Fruit fly (Drosophila melanogaster) whole organism: ENCODE data around the gene Tie.

Experiments used
- EcR ChIP-seq, 2 experiments: fragments of >200 bp; optimal IDR thresholded peaks; 2 replicates each; lab custom pipeline; 2017; ENCODE audit warnings: missing biosample characterization in 2 of 2, missing genetic modification characterization in 2 of 2, missing genetic modification reagents in 2 of 2
- pan ChIP-seq: fragments of >200 bp; optimal IDR thresholded peaks from 2 replicates; lab custom pipeline; 2017
- psq ChIP-seq: fragments of >200 bp; optimal IDR thresholded peaks from 2 replicates; lab custom pipeline; 2017
- usp ChIP-seq: fragments of >200 bp; optimal IDR thresholded peaks from 2 replicates; lab custom pipeline; 2017; ENCODE audit warnings: missing biosample characterization, missing genetic modification characterization, mixed read lengths

- TF ChIP-seq pan: no peak
- TF ChIP-seq usp (GFP tag; lab: Kevin White, UChicago): no peak
- no peak for TF ChIP-seq psq (lab: Kevin White, UChicago)
- no peak for TF ChIP-seq EcR (GFP tag; optimal IDR thresholded peaks at IDR 0.05; lab: Kevin White, UChicago)
Observed at dm6 chr3L:4484623-4485022, 47.3 kb downstream of the Tie start.
